Worm (Caenorhabditis elegans): Measurements from ENCODE around the gene byn-1.
A peak's percentile ranks its signal among the peaks of the same experiment; 100 is the strongest.

byn-1 gene

ce11 chrIII:6904468-6904867, 27.3 kb upstream of the byn-1 start:
- TF ChIP-seq efl-1 (optimal IDR thresholded peaks at IDR 0.05) (no peak), efl-1 (GFP tag; optimal IDR thresholded peaks at IDR 0.05 in 1 of 2) (peak in 1 of 2 experiments; percentile 58), unc-98 (GFP tag; IDR thresholded peaks at IDR 0.05) (no peak), lsy-2 (tag; optimal IDR thresholded peaks at IDR 0.05) (peak in 1 of 2 experiments; percentile 51), snpc-4 (tag; optimal IDR thresholded peaks at IDR 0.05) (no peak), rnt-1 (tag; optimal IDR thresholded peaks at IDR 0.05) (peak; percentile 52), lin-14 (GFP tag; optimal IDR thresholded peaks at IDR 0.05) (peak; percentile 6)

- TF ChIP-seq lir-3 (tag; optimal IDR thresholded peaks at IDR 0.05; ENCODE audit: poor library complexity) (no peak), unc-130 (tag; optimal IDR thresholded peaks at IDR 0.05) (peak; percentile 10)
Measured at ce11 chrIII:6906409-6906808, 25.4 kb upstream of the byn-1 start, which contains the start of gene T07E3.2. T07E3.2 (plus strand) TSS chrIII:6906709.

ce11 chrIII:6912381-6912780, 19.4 kb upstream of the byn-1 start, which contains the start of gene pdf-1:
pdf-1 (minus strand) TSS chrIII:6912481.
- TF ChIP-seq lin-14 (GFP tag; optimal IDR thresholded peaks at IDR 0.05): peak; percentile 2
- TF ChIP-seq mab-9 (GFP tag; IDR thresholded peaks at IDR 0.05): no peak

ce11 chrIII:6914840-6915239, 17.0 kb upstream of the byn-1 start:
- TF ChIP-seq isw-1 (GFP tag; IDR thresholded peaks at IDR 0.05) (no peak), elt-3 (tag; optimal IDR thresholded peaks at IDR 0.05) (no peak), unc-86 (tag; optimal IDR thresholded peaks at IDR 0.05) (peak; percentile 6), lin-14 (GFP tag; optimal IDR thresholded peaks at IDR 0.05) (peak; percentile 62), aha-1 (tag; optimal IDR thresholded peaks at IDR 0.05) (no peak), unc-62 (GFP tag; optimal IDR thresholded peaks at IDR 0.05) (no peak), ces-1 (GFP tag; optimal IDR thresholded peaks at IDR 0.05) (no peak), lir-3 (tag; optimal IDR thresholded peaks at IDR 0.05; ENCODE audit: poor library complexity) (no peak), nhr-71 (tag; optimal IDR thresholded peaks at IDR 0.05) (peak; percentile 3), irx-1 (tag; optimal IDR thresholded peaks at IDR 0.05) (no peak), lin-15B (tag; optimal IDR thresholded peaks at IDR 0.05) (no peak)

ce11 chrIII:6928725-6929124, 3.1 kb upstream of the byn-1 start, which contains the start of gene flap-1:
flap-1 (minus strand) TSS chrIII:6928825.
- TF ChIP-seq nhr-90 (tag; optimal IDR thresholded peaks at IDR 0.05; ENCODE audit: poor library complexity): no peak
- no peak for TF ChIP-seq elt-3 (tag; optimal IDR thresholded peaks at IDR 0.05)
- no peak for TF ChIP-seq nhr-85 (tag)
- no peak for TF ChIP-seq alr-1 (tag; optimal IDR thresholded peaks at IDR 0.05; ENCODE audit: borderline replicate concordance)
- TF ChIP-seq nhr-71 (tag; optimal IDR thresholded peaks at IDR 0.05): no peak
- no peak for TF ChIP-seq nhr-20 (tag; optimal IDR thresholded peaks at IDR 0.05)
- no peak for TF ChIP-seq sox-4 (tag; optimal IDR thresholded peaks at IDR 0.05)
- no peak for TF ChIP-seq snu-23 (GFP tag; optimal IDR thresholded peaks at IDR 0.05)
- TF ChIP-seq mef-2 (tag; optimal IDR thresholded peaks at IDR 0.05): no peak
- TF ChIP-seq ztf-4 (tag; optimal IDR thresholded peaks at IDR 0.05): no peak
- no peak for TF ChIP-seq ceh-88 (GFP tag; IDR thresholded peaks at IDR 0.05)
- TF ChIP-seq isw-1 (GFP tag; IDR thresholded peaks at IDR 0.05): no peak
- TF ChIP-seq dsc-1 (tag; optimal IDR thresholded peaks at IDR 0.05): no peak
- TF ChIP-seq sptf-1 (tag; optimal IDR thresholded peaks at IDR 0.05): no peak
- TF ChIP-seq ceh-82 (tag; optimal IDR thresholded peaks at IDR 0.05): no peak
- TF ChIP-seq unc-98 (GFP tag; IDR thresholded peaks at IDR 0.05): no peak
- TF ChIP-seq vab-15 (tag; optimal IDR thresholded peaks at IDR 0.05): no peak
- no peak for TF ChIP-seq xbp-1 (tag; optimal IDR thresholded peaks at IDR 0.05)

All from whole organism, L1 larva.